Fruit fly (Drosophila melanogaster) whole organism, larva: ENCODE measurements around the gene CG3699.
A peak's percentile ranks its signal among the peaks of the same experiment; 100 is the strongest.

Experiments
- noc ChIP-seq: fragments of 200-800 bp; sonication (Bioruptor generic); optimal IDR thresholded peaks from 3 replicates; lab custom pipeline; 2019; ENCODE audit warnings: missing biosample characterization, mild to moderate bottlenecking, missing genetic modification characterization, moderate library complexity

Gene CG3699

DNA sequence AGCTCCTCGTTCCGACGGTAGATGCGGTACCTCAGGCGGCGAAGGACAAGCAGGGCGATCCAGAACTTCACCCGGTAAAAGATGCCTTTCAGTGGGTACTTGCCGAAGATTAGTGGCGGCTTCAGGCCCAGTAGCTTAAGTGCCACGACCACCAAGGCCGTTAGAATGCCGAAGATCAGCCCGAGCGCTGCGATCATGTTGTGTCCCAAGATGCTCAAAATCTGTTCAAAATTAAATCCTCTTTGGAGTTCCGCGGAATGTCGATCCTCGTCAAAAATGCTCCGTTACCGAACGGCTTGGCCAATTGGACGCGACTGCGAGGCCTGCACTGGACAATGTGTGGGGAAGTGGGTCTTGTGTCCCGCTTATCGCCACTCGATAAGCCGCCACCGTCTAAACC is 15.1 kb downstream of the CG3699 start, which contains the start of the genes CG32815 and CG3706:
Gene CG32815, plus strand, starts transcription at position 301 of the 400 bp plus-strand sequence.
Gene CG3706, minus strand, starts transcription at position 310 of the 400 bp plus-strand sequence.
- no peak for TF ChIP-seq noc (tag; lab: Kevin White, UChicago)

DNA sequence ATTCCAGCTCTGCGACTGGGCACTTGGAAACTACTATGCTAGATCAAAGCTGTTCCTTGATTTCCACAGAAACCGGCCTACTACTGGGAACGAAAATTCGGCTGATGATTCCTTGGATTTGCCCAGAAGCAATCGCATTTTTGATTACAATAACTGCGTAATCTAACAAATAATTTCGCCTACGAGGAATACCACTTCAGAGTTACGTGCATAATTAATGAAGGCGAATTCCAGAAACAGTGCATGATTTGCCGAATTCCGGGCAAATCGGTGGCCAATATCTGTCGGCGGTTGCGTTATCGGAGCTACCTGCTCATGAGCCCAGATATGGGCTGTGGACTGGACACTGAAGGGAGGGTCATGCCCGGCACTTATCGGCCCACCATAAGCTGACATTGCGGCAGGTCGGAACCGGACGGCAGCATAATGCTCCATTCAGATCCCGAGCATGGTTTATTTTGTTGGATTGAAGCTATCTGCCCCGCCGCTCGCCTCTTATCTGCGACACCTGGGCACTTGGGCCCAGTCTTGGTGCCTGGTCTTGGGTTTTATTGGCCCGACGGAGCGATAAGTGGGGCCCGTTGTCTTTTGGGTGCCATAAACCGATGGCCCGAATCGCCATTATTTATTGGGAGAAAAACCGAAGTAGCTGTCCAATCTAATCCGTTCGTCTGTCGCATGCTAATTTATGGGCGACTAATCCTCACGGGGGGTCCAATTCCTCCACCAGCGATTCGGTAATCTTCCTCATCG is 17.1 kb downstream of the CG3699 start, which contains the start of gene CG3708:
Gene CG3708, minus strand, starts transcription at position 51 of the 753 bp plus-strand sequence.
- no peak for TF ChIP-seq noc (tag; lab: Kevin White, UChicago)

DNA sequence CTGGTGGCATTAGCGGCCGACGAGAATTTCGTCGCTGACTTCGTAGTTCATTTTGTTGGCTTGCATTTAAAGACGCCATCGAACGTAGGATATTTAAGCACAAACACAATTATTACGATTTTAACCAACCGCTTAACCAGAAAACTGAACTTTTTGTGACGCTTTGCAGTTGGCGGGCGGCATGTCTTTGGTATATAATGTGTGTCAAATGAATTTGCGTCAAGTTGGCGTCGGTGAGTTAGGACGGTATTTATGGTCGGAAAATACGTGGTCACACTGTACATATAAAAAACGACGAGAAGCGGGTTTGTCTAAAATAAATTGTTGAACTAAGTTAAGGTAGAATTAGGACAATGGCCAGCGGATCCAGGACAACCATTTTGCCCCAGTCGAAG is 19.4 kb downstream of the CG3699 start, which contains the start of the genes CG43867 and MED22:
Gene CG43867, minus strand, starts transcription at position 113 of the 395 bp plus-strand sequence.
Gene MED22, plus strand, starts transcription at position 277 of the 395 bp plus-strand sequence.
- no peak for TF ChIP-seq noc (tag; lab: Kevin White, UChicago)

- TF ChIP-seq noc (tag; lab: Kevin White, UChicago), result no peak
Observed at dm6 chrX:927209-927862, 20.0 kb downstream of the CG3699 start, which contains the start of gene Lztr1. Gene Lztr1, minus strand, starts transcription at chrX:927582.

dm6 chrX:921359-921758 is 25.9 kb downstream of the CG3699 start:
- no peak for TF ChIP-seq noc (tag; lab: Kevin White, UChicago)

DNA sequence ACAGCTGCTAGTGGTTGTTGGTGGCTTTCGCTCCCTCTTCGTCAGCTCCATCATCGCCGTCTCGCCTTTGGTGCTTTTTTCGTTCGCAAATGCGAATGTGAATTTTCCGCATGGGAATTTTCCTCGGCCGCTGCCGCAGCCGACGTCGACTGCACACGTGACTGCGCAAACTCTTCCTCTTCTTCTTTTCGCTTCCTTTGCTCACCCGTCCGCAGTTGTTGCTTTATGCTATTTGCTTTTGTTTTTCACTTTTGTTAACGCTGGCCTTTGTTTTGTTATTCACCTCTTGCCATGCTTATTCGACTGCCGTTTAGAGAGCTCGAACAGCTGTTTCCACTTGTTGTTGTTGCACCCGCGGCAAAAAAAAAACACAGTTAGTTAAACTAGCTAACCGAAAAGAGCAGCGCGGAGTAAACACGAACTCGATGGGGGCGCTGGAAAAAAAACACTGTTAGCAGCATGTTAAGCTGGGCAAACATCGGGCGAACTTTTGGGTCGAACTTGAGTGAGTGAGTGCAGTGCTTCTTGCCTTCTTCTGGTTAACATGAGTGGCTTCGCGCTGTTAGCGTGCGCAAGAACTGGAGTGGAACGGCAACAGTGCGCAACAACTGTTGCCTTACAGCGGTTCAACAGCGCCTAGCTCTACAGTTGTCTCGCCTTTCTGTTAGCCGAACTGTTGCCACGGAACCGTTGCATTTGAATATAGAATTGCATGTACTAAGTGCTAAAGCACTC is 38.4 kb downstream of the CG3699 start:
- TF ChIP-seq noc (tag; lab: Kevin White, UChicago), result no peak

dm6 chrX:900725-901345 is 46.5 kb downstream of the CG3699 start:
- TF ChIP-seq noc (tag; lab: Kevin White, UChicago), result peak; percentile 50

DNA sequence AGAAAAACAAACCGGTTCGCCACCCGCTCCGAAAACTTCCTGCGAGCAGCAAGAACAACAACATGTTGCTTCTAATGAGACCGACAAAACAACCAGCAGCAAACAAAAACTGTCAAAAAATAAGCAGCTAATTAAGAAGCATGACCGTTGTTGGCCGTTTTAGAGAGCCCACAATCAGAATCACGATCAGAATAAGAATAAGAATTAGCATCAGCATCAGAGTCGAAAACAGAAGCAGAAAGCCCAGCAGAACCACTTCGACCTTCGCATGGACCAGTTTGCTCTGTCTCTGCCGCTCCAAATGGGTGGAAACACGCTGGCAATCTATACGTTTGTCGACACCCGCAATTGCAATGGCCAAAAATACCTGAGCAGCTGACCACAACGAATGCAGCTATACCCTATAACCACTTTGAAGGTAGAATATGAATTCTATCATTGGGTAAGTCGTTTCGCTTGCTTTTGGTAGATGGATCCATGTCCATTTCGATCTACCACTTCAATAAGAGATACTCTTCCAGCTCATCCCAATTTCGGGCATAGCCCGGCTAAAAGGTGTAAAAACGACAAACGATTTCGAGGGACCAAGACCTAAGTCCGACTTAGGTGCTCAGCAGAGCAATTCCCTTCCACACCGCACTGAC is 47.8 kb downstream of the CG3699 start:
- no peak for TF ChIP-seq noc (tag; lab: Kevin White, UChicago)

DNA sequence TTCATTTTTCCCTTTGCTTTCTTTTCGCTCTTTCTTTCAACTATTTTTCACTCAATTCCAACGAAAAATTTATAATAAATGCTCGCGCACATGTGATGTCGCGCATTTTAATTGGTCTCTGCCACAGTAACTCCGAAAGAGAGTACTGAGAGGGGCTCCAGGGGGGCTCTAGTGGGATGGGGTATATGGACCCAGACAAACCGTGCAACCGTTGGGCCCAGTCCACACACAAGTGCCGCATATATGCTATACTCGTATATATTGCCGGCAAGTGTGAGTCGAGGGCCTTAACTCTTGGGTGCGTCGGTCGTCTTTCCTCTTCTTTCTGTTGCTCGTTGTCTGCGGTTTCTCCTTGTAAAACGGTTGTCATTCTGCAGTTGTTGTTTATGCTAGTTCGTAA is 48.9 kb downstream of the CG3699 start:
- TF ChIP-seq noc (tag; lab: Kevin White, UChicago), result no peak
